Worm (Caenorhabditis elegans): Measurements from ENCODE around the gene C42D4.13.
A peak's percentile ranks its signal among the peaks of the same experiment; 100 is the strongest.

The C42D4.13 gene

DNA sequence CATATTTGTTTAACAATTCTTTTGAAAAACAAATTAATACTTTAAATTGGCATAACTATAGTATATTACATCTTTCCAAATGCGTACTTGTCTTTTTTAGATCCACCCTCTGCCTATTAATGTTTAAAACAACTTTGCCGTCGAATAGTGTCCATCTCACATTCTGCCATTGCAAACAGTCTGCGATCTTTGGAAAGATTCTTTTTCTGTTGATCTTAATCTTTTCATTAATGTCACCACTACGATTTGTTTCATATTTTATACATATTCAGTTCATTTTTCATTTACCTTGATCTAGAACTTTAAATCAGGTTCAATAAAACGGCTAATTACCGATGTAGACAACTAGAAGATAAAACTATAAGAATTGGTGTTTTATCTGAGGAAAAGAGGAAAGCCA lies 46.7 kb upstream of the C42D4.13 start:
- TF ChIP-seq ceh-40 (GFP tag; IDR thresholded peaks at IDR 0.05) (no peak), rpc-1 (optimal IDR thresholded peaks at IDR 0.05) (no peak), rpc-1 (tag; optimal IDR thresholded peaks at IDR 0.05) (no peak), F10E7.11 (tag; optimal IDR thresholded peaks at IDR 0.05) (no peak), Y53G8AR.9 (GFP tag; conservative IDR thresholded peaks at IDR 0.05) (no peak), Y79H2A.3 (GFP tag; conservative IDR thresholded peaks at IDR 0.05) (no peak), ceh-91 (GFP tag; IDR thresholded peaks at IDR 0.05) (no peak), lsy-27 (tag; optimal IDR thresholded peaks at IDR 0.05; ENCODE audit: borderline replicate concordance, insufficient read depth) (no peak), F55B11.4 (tag; optimal IDR thresholded peaks at IDR 0.05; ENCODE audit: borderline replicate concordance, insufficient read depth) (no peak), repo-1 (tag; optimal IDR thresholded peaks at IDR 0.05) (no peak), cebp-1 (GFP tag; IDR thresholded peaks at IDR 0.05) (no peak), cebp-1 (tag; optimal IDR thresholded peaks at IDR 0.05) (no peak), zim-3 (tag; optimal IDR thresholded peaks at IDR 0.05) (no peak), gei-17 (GFP tag; optimal IDR thresholded peaks at IDR 0.05) (no peak)

- TF ChIP-seq B0261.1 (tag; optimal IDR thresholded peaks at IDR 0.05) (no peak), K11D2.4 (GFP tag; IDR thresholded peaks at IDR 0.05) (0 out of 2 replicates have a peak, but pooled peaks have one; percentile 30)
These were observed 45.7 kb upstream of the C42D4.13 start for ce11 chrIV:7233566-7234014.

DNA sequence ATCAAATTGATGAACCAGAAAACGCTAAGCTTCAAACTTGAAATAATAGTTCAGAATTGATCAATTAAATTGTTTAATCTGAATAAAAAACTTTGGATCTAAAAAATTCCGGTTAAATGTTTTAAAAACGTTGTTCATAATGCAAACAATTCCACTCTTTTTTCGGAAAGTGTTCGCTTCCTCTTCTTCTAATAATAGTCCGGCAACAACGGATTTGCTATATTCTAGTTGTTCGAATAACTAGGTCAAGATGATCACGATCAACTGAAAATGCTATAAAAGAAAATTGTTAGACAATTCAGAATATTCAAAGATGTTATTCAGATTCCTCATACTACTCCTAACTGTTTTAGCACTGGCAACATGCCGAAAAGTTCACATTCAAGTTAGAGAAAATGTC lies 43.0 kb upstream of the C42D4.13 start, which contains the start of gene D2024.4:
D2024.4 (plus strand) TSS at position 301 of the 400 bp plus-strand sequence.
- TF ChIP-seq F49E8.2 (tag; optimal IDR thresholded peaks at IDR 0.05; ENCODE audit: insufficient read depth) (no peak), lin-26 (GFP tag; IDR thresholded peaks at IDR 0.05) (no peak), mel-28 (tag; optimal IDR thresholded peaks at IDR 0.05; ENCODE audit: borderline replicate concordance) (no peak), attf-5 (GFP tag; optimal IDR thresholded peaks at IDR 0.05) (no peak), F10E7.11 (tag; optimal IDR thresholded peaks at IDR 0.05) (no peak), D2030.7 (GFP tag; IDR thresholded peaks at IDR 0.05) (no peak), ztf-18 (tag; optimal IDR thresholded peaks at IDR 0.05) (no peak), Y53F4B.3 (GFP tag; IDR thresholded peaks at IDR 0.05) (no peak), sdz-38 (tag; optimal IDR thresholded peaks at IDR 0.05) (no peak), akir-1 (GFP tag; optimal IDR thresholded peaks at IDR 0.05) (no peak), F23B12.7 (tag; optimal IDR thresholded peaks at IDR 0.05; ENCODE audit: insufficient read depth) (no peak), C17E4.6 (GFP tag; IDR thresholded peaks at IDR 0.05) (no peak), dpl-1 (GFP tag; optimal IDR thresholded peaks at IDR 0.05) (no peak), attf-3 (GFP tag; conservative IDR thresholded peaks at IDR 0.05) (no peak), attf-6 (GFP tag; IDR thresholded peaks at IDR 0.05) (no peak), dpff-1 (tag; optimal IDR thresholded peaks at IDR 0.05) (no peak), pha-4 (tag; optimal IDR thresholded peaks at IDR 0.05) (no peak), ceh-79 (tag; optimal IDR thresholded peaks at IDR 0.05) (no peak)

DNA sequence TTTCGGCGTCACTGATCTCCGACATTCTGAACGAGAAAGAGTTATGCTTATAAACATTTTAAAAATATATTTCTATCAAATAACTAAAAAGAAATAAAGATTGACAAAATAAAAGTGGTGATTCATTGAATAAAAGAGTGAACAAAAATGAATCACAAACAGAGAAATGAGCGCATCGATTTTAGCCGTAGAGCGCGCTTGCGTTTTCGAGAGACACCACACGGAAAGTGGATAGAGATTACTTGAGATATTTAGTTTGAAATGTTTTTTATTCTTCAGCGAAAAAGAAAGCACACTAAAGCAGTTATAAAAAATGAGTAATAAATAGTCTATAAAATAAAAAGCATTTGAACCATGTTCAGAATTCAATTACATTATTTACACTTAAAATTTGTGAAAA lies 42.3 kb upstream of the C42D4.13 start, which contains the start of gene cap-1:
cap-1 (minus strand) TSS at position 26 of the 400 bp plus-strand sequence.
- peak; percentile 14 for TF ChIP-seq ZK185.1 (tag; optimal IDR thresholded peaks at IDR 0.05; ENCODE audit: poor library complexity, severe bottlenecking)
- peak; percentile 56 for TF ChIP-seq nhr-80 (tag; optimal IDR thresholded peaks at IDR 0.05)
- TF ChIP-seq ztf-22 (GFP tag; optimal IDR thresholded peaks at IDR 0.05): no peak
- TF ChIP-seq dpff-1 (tag; optimal IDR thresholded peaks at IDR 0.05): no peak
- peak; percentile 83 for TF ChIP-seq attf-5 (GFP tag; optimal IDR thresholded peaks at IDR 0.05)
- TF ChIP-seq K12H6.12 (tag; optimal IDR thresholded peaks at IDR 0.05): peak; percentile 0
- TF ChIP-seq F49E8.2 (tag; optimal IDR thresholded peaks at IDR 0.05; ENCODE audit: insufficient read depth): no peak
- no peak for TF ChIP-seq F55B11.4 (tag; optimal IDR thresholded peaks at IDR 0.05; ENCODE audit: borderline replicate concordance, insufficient read depth)
- peak; percentile 29 for TF ChIP-seq tbp1 (GFP tag; optimal IDR thresholded peaks at IDR 0.05)
- no peak for TF ChIP-seq him-1 (tag; optimal IDR thresholded peaks at IDR 0.05)
- no peak for TF ChIP-seq cebp-2 (GFP tag; IDR thresholded peaks at IDR 0.05)
- TF ChIP-seq aptf-3 (GFP tag; IDR thresholded peaks at IDR 0.05): no peak
- peak; percentile 11 for TF ChIP-seq efl-1 (GFP tag; optimal IDR thresholded peaks at IDR 0.05)
- peak; percentile 36 for TF ChIP-seq lin-54 (GFP tag; optimal IDR thresholded peaks at IDR 0.05)
- TF ChIP-seq snpc-4 (GFP tag; optimal IDR thresholded peaks at IDR 0.05): peak; percentile 43
- peak; percentile 22 to 72 (median 58) for TF ChIP-seq snpc-4 (tag; optimal IDR thresholded peaks at IDR 0.05)
- TF ChIP-seq rpc-1 (optimal IDR thresholded peaks at IDR 0.05): no peak
- no peak for TF ChIP-seq rpc-1 (tag; optimal IDR thresholded peaks at IDR 0.05)
